Worm (Caenorhabditis elegans) whole organism, young adult: ENCODE results near the gene hpo-8.

ENCODE experiments used
- F39B2.1 ChIP-seq: fragments of 200-800 bp; sonication (Bioruptor generic); IDR thresholded peaks from 2 replicates; pipeline ENCODE4 v1.3.6; 2022; ENCODE audit warnings: missing genetic modification reagents, missing genetic modification characterization, missing compliant biosample characterization
- Y53F4B.3 ChIP-seq: fragments of 200-800 bp; sonication (Bioruptor generic); IDR thresholded peaks from 2 replicates; pipeline ENCODE4 v1.3.6; 2022; ENCODE audit warnings: missing genetic modification reagents, missing genetic modification characterization, missing compliant biosample characterization
- Y67H2A.10 ChIP-seq: fragments of 200-800 bp; sonication (Bioruptor generic); conservative IDR thresholded peaks from 2 replicates; pipeline ENCODE4 v1.3.6; 2022; ENCODE audit warnings: missing genetic modification reagents, missing genetic modification characterization, missing compliant biosample characterization
- aptf-3 ChIP-seq: fragments of 200-800 bp; sonication (Bioruptor generic); IDR thresholded peaks from 2 replicates; pipeline ENCODE4 v1.3.6; 2022; ENCODE audit warnings: missing genetic modification characterization, missing compliant biosample characterization
- dpff-1 ChIP-seq: sonication (generic microtip); optimal IDR thresholded peaks from 2 replicates; lab custom pipeline; 2017; ENCODE audit warnings: mild to moderate bottlenecking, missing genetic modification characterization, missing compliant biosample characterization
- lin-40 ChIP-seq: sonication (generic microtip); optimal IDR thresholded peaks from 2 replicates; lab custom pipeline; 2016; ENCODE audit warnings: missing genetic modification characterization, mild to moderate bottlenecking, missing compliant biosample characterization, missing genotype, missing genetic modification reagents
- mxl-1 ChIP-seq: sonication (generic microtip); optimal IDR thresholded peaks from 2 replicates; lab custom pipeline; 2016; ENCODE audit warnings: missing genetic modification characterization, missing compliant biosample characterization
- pbrm-1 ChIP-seq: fragments of 200-800 bp; sonication (Bioruptor generic); IDR thresholded peaks from 2 replicates; pipeline ENCODE4 v1.3.6; 2022; ENCODE audit warnings: missing genetic modification reagents, missing genetic modification characterization, missing compliant biosample characterization
- pha-4 ChIP-seq: fragments of 150-350 bp; sonication (generic microtip); optimal IDR thresholded peaks from 2 replicates; lab custom pipeline; 2014; ENCODE audit warnings: missing biosample characterization, missing genetic modification reagents, missing genetic modification characterization
- snpc-4 ChIP-seq, 5 experiments: fragments of 150-350 bp in 1 of 5; sonication (generic microtip) in 4 of 5; optimal IDR thresholded peaks; 2 replicates each; lab custom pipeline; 2014 to 2018; ENCODE audit warnings: missing genetic modification characterization in 5 of 5, missing biosample characterization in 3 of 5, antibody characterized with exemption in 2 of 5, mild to moderate bottlenecking in 2 of 5, missing compliant biosample characterization in 2 of 5, missing genotype in 2 of 5, moderate library complexity in 2 of 5, missing genetic modification reagents in 1 of 5
- tbp1 ChIP-seq: fragments of 200-800 bp; sonication (Bioruptor generic); optimal IDR thresholded peaks from 2 replicates; lab custom pipeline; 2018; ENCODE audit warnings: mild to moderate bottlenecking, missing genetic modification characterization, missing compliant biosample characterization
- unc-130 ChIP-seq: sonication (generic microtip); optimal IDR thresholded peaks from 2 replicates; lab custom pipeline; 2016; ENCODE audit warnings: missing genetic modification reagents, missing genetic modification characterization, missing compliant biosample characterization
- unc-62 ChIP-seq: fragments of 150-350 bp; optimal IDR thresholded peaks from 2 replicates; lab custom pipeline; 2014; ENCODE audit warnings: missing biosample characterization, missing genetic modification reagents, missing genetic modification characterization
- ztf-25 ChIP-seq: fragments of 200-800 bp; sonication (Bioruptor generic); IDR thresholded peaks from 2 replicates; pipeline ENCODE4 v1.3.6; 2022; ENCODE audit warnings: missing genetic modification reagents, missing genetic modification characterization, missing compliant biosample characterization

ce11 chrV:6813862-6814261, 25.2 kb upstream of the hpo-8 start:
- TF ChIP-seq F39B2.1, result no peak
- no peak for TF ChIP-seq tbp1
- TF ChIP-seq pha-4 (tag; lab: Kevin White, UChicago), result no peak
- TF ChIP-seq Y67H2A.10 (GFP tag; lab: Robert Waterston, UW), result no peak
- TF ChIP-seq snpc-4 (GFP tag; optimal IDR thresholded peaks at IDR 0.05; lab: Kevin White, UChicago), result no peak
- TF ChIP-seq snpc-4 (tag; optimal IDR thresholded peaks at IDR 0.05; lab: Kevin White, UChicago), result no peak
- TF ChIP-seq ztf-25, result no peak
- no peak for TF ChIP-seq unc-130 (GFP tag; lab: Kevin White, UChicago)
- no peak for TF ChIP-seq lin-40 (tag; lab: Kevin White, UChicago)
- TF ChIP-seq aptf-3 (GFP tag; lab: Robert Waterston, UW), result no peak
- no peak for TF ChIP-seq pbrm-1 (GFP tag; lab: Robert Waterston, UW)
- no peak for TF ChIP-seq unc-62 (GFP tag; lab: Kevin White, UChicago)
- TF ChIP-seq Y53F4B.3, result no peak
- no peak for TF ChIP-seq mxl-1 (tag; lab: Kevin White, UChicago)
- TF ChIP-seq dpff-1 (tag; lab: Kevin White, UChicago), result no peak
